Fruit fly (Drosophila melanogaster): ENCODE results near the gene CycJ.

CycJ gene

dm6 chr3L:3466200-3466599 is at the start of gene CycJ:
TSS of gene CycJ (plus strand) at chr3L:3466428.
- TF ChIP-seq h (optimal IDR thresholded peaks at IDR 0.05), result no peak
- TF ChIP-seq psq (optimal IDR thresholded peaks at IDR 0.05), result no peak
- no peak for TF ChIP-seq Sin3A (optimal IDR thresholded peaks at IDR 0.05)
- TF ChIP-seq ttk (optimal IDR thresholded peaks at IDR 0.05), result no peak
- no peak for TF ChIP-seq insv (optimal IDR thresholded peaks at IDR 0.05)
- no peak for TF ChIP-seq Myc (optimal IDR thresholded peaks at IDR 0.05)

- no peak for TF ChIP-seq psq (optimal IDR thresholded peaks at IDR 0.05)
- TF ChIP-seq h (optimal IDR thresholded peaks at IDR 0.05), result no peak
- no peak for TF ChIP-seq insv (optimal IDR thresholded peaks at IDR 0.05)
- TF ChIP-seq ttk (optimal IDR thresholded peaks at IDR 0.05), result no peak
- no peak for TF ChIP-seq Myc (optimal IDR thresholded peaks at IDR 0.05)
- no peak for TF ChIP-seq Sin3A (optimal IDR thresholded peaks at IDR 0.05)
These were observed 49.1 kb upstream of the CycJ start for dm6 chr3L:3417120-3417519.

dm6 chr3L:3417759-3418158 is 48.5 kb upstream of the CycJ start:
- no peak for TF ChIP-seq insv (optimal IDR thresholded peaks at IDR 0.05)
- TF ChIP-seq Sin3A (optimal IDR thresholded peaks at IDR 0.05), result no peak
- TF ChIP-seq h (optimal IDR thresholded peaks at IDR 0.05), result no peak

dm6 chr3L:3418207-3419086 is 47.8 kb upstream of the CycJ start:
- TF ChIP-seq insv (optimal IDR thresholded peaks at IDR 0.05) (no peak), Myc (optimal IDR thresholded peaks at IDR 0.05) (no peak), ttk (optimal IDR thresholded peaks at IDR 0.05) (no peak), Sin3A (optimal IDR thresholded peaks at IDR 0.05) (no peak), psq (optimal IDR thresholded peaks at IDR 0.05) (no peak), h (optimal IDR thresholded peaks at IDR 0.05) (no peak)

dm6 chr3L:3419369-3420232 is 46.6 kb upstream of the CycJ start:
- TF ChIP-seq psq (optimal IDR thresholded peaks at IDR 0.05) (no peak), ttk (optimal IDR thresholded peaks at IDR 0.05) (no peak), Sin3A (optimal IDR thresholded peaks at IDR 0.05) (no peak), insv (optimal IDR thresholded peaks at IDR 0.05) (no peak), Myc (optimal IDR thresholded peaks at IDR 0.05) (no peak), h (optimal IDR thresholded peaks at IDR 0.05) (no peak)

- TF ChIP-seq psq (optimal IDR thresholded peaks at IDR 0.05), result no peak
- no peak for TF ChIP-seq Sin3A (optimal IDR thresholded peaks at IDR 0.05)
- TF ChIP-seq ttk (optimal IDR thresholded peaks at IDR 0.05), result no peak
- TF ChIP-seq h (optimal IDR thresholded peaks at IDR 0.05), result no peak
- TF ChIP-seq insv (optimal IDR thresholded peaks at IDR 0.05), result no peak
- TF ChIP-seq Myc (optimal IDR thresholded peaks at IDR 0.05), result no peak
These were observed 46.0 kb upstream of the CycJ start for dm6 chr3L:3420237-3420643.

dm6 chr3L:3420674-3421073 is 45.6 kb upstream of the CycJ start:
- TF ChIP-seq ttk (optimal IDR thresholded peaks at IDR 0.05) (no peak), Sin3A (optimal IDR thresholded peaks at IDR 0.05) (no peak), Myc (optimal IDR thresholded peaks at IDR 0.05) (no peak), psq (optimal IDR thresholded peaks at IDR 0.05) (no peak)

- TF ChIP-seq Sin3A (optimal IDR thresholded peaks at IDR 0.05) (no peak), Myc (optimal IDR thresholded peaks at IDR 0.05) (no peak), ttk (optimal IDR thresholded peaks at IDR 0.05) (no peak), h (optimal IDR thresholded peaks at IDR 0.05) (no peak), insv (optimal IDR thresholded peaks at IDR 0.05) (no peak), psq (optimal IDR thresholded peaks at IDR 0.05) (no peak)
These were observed 43.2 kb upstream of the CycJ start for dm6 chr3L:3423006-3423405.

- no peak for TF ChIP-seq psq (optimal IDR thresholded peaks at IDR 0.05)
- TF ChIP-seq ttk (optimal IDR thresholded peaks at IDR 0.05), result no peak
- TF ChIP-seq Myc (optimal IDR thresholded peaks at IDR 0.05), result no peak
- no peak for TF ChIP-seq h (optimal IDR thresholded peaks at IDR 0.05)
- no peak for TF ChIP-seq insv (optimal IDR thresholded peaks at IDR 0.05)
- no peak for TF ChIP-seq Sin3A (optimal IDR thresholded peaks at IDR 0.05)
These were observed 41.4 kb upstream of the CycJ start, which contains the start of gene sty for dm6 chr3L:3424846-3425245. TSS of gene sty (minus strand) at chr3L:3424935.

dm6 chr3L:3427037-3427436 is 39.2 kb upstream of the CycJ start:
- TF ChIP-seq ttk (optimal IDR thresholded peaks at IDR 0.05), result no peak
- TF ChIP-seq Sin3A (optimal IDR thresholded peaks at IDR 0.05), result no peak
- TF ChIP-seq h (optimal IDR thresholded peaks at IDR 0.05), result no peak
- TF ChIP-seq psq (optimal IDR thresholded peaks at IDR 0.05), result no peak
- no peak for TF ChIP-seq Myc (optimal IDR thresholded peaks at IDR 0.05)
- no peak for TF ChIP-seq insv (optimal IDR thresholded peaks at IDR 0.05)

- TF ChIP-seq insv (optimal IDR thresholded peaks at IDR 0.05) (no peak), ttk (optimal IDR thresholded peaks at IDR 0.05) (no peak), Sin3A (optimal IDR thresholded peaks at IDR 0.05) (no peak), h (optimal IDR thresholded peaks at IDR 0.05) (no peak), psq (optimal IDR thresholded peaks at IDR 0.05) (no peak), Myc (optimal IDR thresholded peaks at IDR 0.05) (no peak)
These were observed 35.1 kb upstream of the CycJ start for dm6 chr3L:3431061-3431648.
